Worm (Caenorhabditis elegans) whole organism, L1 larva: ENCODE results near the gene F28H7.3.
A peak's percentile ranks its signal among the peaks of the same experiment; 100 is the strongest.

ENCODE experiments used
- C04F5.9 ChIP-seq: sonication (generic microtip); optimal IDR thresholded peaks from 2 replicates; lab custom pipeline; 2016; ENCODE audit warnings: missing genetic modification characterization, missing compliant biosample characterization
- C16A3.4 ChIP-seq: fragments of 150-350 bp; optimal IDR thresholded peaks from 2 replicates; lab custom pipeline; 2014; ENCODE audit warnings: missing biosample characterization, missing genetic modification characterization
- F16B12.6 ChIP-seq: fragments of 150-350 bp; optimal IDR thresholded peaks from 2 replicates; lab custom pipeline; 2014; ENCODE audit warnings: missing biosample characterization, missing genetic modification characterization
- Y116A8C.19 ChIP-seq: sonication (generic microtip); optimal IDR thresholded peaks from 2 replicates; lab custom pipeline; 2016; ENCODE audit warnings: missing compliant biosample characterization, missing genetic modification characterization, borderline replicate concordance
- aha-1 ChIP-seq: fragments of 150-350 bp; optimal IDR thresholded peaks from 2 replicates; lab custom pipeline; 2014; ENCODE audit warnings: missing biosample characterization, missing genetic modification characterization
- alr-1 ChIP-seq: fragments of 200-800 bp; sonication (Bioruptor generic); optimal IDR thresholded peaks from 2 replicates; lab custom pipeline; 2018; ENCODE audit warnings: borderline replicate concordance, mild to moderate bottlenecking, missing genetic modification characterization, missing compliant biosample characterization
- aly-2 ChIP-seq: fragments of 150-350 bp; optimal IDR thresholded peaks from 2 replicates; lab custom pipeline; 2014; ENCODE audit warnings: missing biosample characterization, missing genetic modification characterization
- ama-1 ChIP-seq: fragments of 150-350 bp; optimal IDR thresholded peaks from 2 replicates; lab custom pipeline; 2014
- ceh-63 ChIP-seq: fragments of 200-800 bp; sonication (Bioruptor generic); optimal IDR thresholded peaks from 2 replicates; lab custom pipeline; 2018; ENCODE audit warnings: mild to moderate bottlenecking, missing genetic modification characterization, missing compliant biosample characterization
- ceh-8 ChIP-seq: fragments of 200-800 bp; sonication (Bioruptor generic); optimal IDR thresholded peaks from 2 replicates; lab custom pipeline; 2018; ENCODE audit warnings: mild to moderate bottlenecking, missing genetic modification characterization, moderate library complexity, missing compliant biosample characterization
- ceh-88 ChIP-seq: fragments of 200-800 bp; sonication (Bioruptor generic); IDR thresholded peaks from 2 replicates; pipeline ENCODE4 v1.3.6; 2022; ENCODE audit warnings: missing genetic modification characterization, missing compliant biosample characterization
- ceh-90 ChIP-seq: sonication (generic microtip); optimal IDR thresholded peaks from 2 replicates; lab custom pipeline; 2016; ENCODE audit warnings: missing genetic modification characterization, missing compliant biosample characterization
- ces-1 ChIP-seq: fragments of 150-350 bp; optimal IDR thresholded peaks from 2 replicates; lab custom pipeline; 2014; ENCODE audit warnings: missing biosample characterization, missing genetic modification reagents, missing genetic modification characterization
- dpl-1 ChIP-seq, 3 experiments: fragments of 150-350 bp in 2 of 3; sonication (generic microtip) in 1 of 3; optimal IDR thresholded peaks; 2 replicates each; lab custom pipeline; 2014 to 2017; ENCODE audit warnings: missing biosample characterization in 3 of 3, missing genetic modification characterization in 3 of 3, missing genetic modification reagents in 3 of 3
- dsc-1 ChIP-seq: sonication (generic microtip); optimal IDR thresholded peaks from 2 replicates; lab custom pipeline; 2016; ENCODE audit warnings: mild to moderate bottlenecking, missing genetic modification characterization, missing compliant biosample characterization
- egl-13 ChIP-seq: sonication (generic microtip); optimal IDR thresholded peaks from 2 replicates; lab custom pipeline; 2016; ENCODE audit warnings: missing genotype, missing genetic modification reagents, missing genetic modification characterization, missing compliant biosample characterization
- elt-2 ChIP-seq: sonication (generic microtip); optimal IDR thresholded peaks from 2 replicates; lab custom pipeline; 2016; ENCODE audit warnings: missing genetic modification characterization, mild to moderate bottlenecking, inconsistent platforms, missing compliant biosample characterization, missing genetic modification reagents
- ets-5 ChIP-seq: fragments of 200-800 bp; sonication (Bioruptor generic); IDR thresholded peaks from 2 replicates; pipeline ENCODE4 v1.3.6; 2022; ENCODE audit warnings: missing genetic modification characterization, missing compliant biosample characterization
- fkh-10 ChIP-seq: sonication (generic microtip); optimal IDR thresholded peaks from 2 replicates; lab custom pipeline; 2017; ENCODE audit warnings: missing biosample characterization, missing genetic modification reagents, missing genetic modification characterization
- fkh-4 ChIP-seq: sonication (generic microtip); optimal IDR thresholded peaks from 2 replicates; lab custom pipeline; 2016; ENCODE audit warnings: missing compliant biosample characterization, missing genetic modification characterization, borderline replicate concordance
- fkh-8 ChIP-seq: sonication (generic microtip); optimal IDR thresholded peaks from 2 replicates; lab custom pipeline; 2016; ENCODE audit warnings: mild to moderate bottlenecking, missing genetic modification characterization, missing compliant biosample characterization
- grh-1 ChIP-seq: fragments of 200-800 bp; sonication (Bioruptor generic); IDR thresholded peaks from 2 replicates; pipeline ENCODE4 v1.3.6; 2022; ENCODE audit warnings: missing genetic modification reagents, missing genetic modification characterization, missing compliant biosample characterization
- hlh-4 ChIP-seq: sonication (generic microtip); optimal IDR thresholded peaks from 2 replicates; lab custom pipeline; 2016; ENCODE audit warnings: mild to moderate bottlenecking, missing genetic modification characterization, missing compliant biosample characterization
- irx-1 ChIP-seq: sonication (generic microtip); optimal IDR thresholded peaks from 2 replicates; lab custom pipeline; 2016; ENCODE audit warnings: missing genetic modification characterization, missing compliant biosample characterization
- isw-1 ChIP-seq: fragments of 200-800 bp; sonication (Bioruptor generic); IDR thresholded peaks from 2 replicates; pipeline ENCODE4 v1.3.6; 2022; ENCODE audit warnings: missing genetic modification characterization, missing compliant biosample characterization
- lin-14 ChIP-seq: fragments of 200-800 bp; sonication (Bioruptor generic); optimal IDR thresholded peaks from 2 replicates; lab custom pipeline; 2018; ENCODE audit warnings: mild to moderate bottlenecking, missing genetic modification characterization, moderate library complexity, missing compliant biosample characterization
- lin-15B ChIP-seq: fragments of 150-350 bp; sonication (generic microtip); optimal IDR thresholded peaks from 3 replicates; lab custom pipeline; 2014; ENCODE audit warnings: missing biosample characterization, missing genetic modification characterization
- lir-3 ChIP-seq: sonication (generic microtip); optimal IDR thresholded peaks from 2 replicates; lab custom pipeline; 2016; ENCODE audit warnings: mild to moderate bottlenecking, missing genetic modification characterization, moderate library complexity, missing compliant biosample characterization; ENCODE audit not compliant: poor library complexity
- lsy-2 ChIP-seq, 2 experiments: fragments of 150-350 bp; optimal IDR thresholded peaks; 2 replicates each; lab custom pipeline; 2014; ENCODE audit warnings: missing biosample characterization in 2 of 2, missing genetic modification characterization in 2 of 2
- mdl-1 ChIP-seq, 2 experiments: fragments of 150-350 bp; optimal IDR thresholded peaks; 2 replicates each; lab custom pipeline; 2014 to 2017; ENCODE audit warnings: missing biosample characterization in 2 of 2, missing genetic modification characterization in 2 of 2, inconsistent platforms in 1 of 2
- mef-2 ChIP-seq: fragments of 150-350 bp; optimal IDR thresholded peaks from 2 replicates; lab custom pipeline; 2014; ENCODE audit warnings: missing biosample characterization, missing genetic modification characterization
- nhr-11 ChIP-seq: fragments of 150-350 bp; optimal IDR thresholded peaks from 2 replicates; lab custom pipeline; 2014; ENCODE audit warnings: missing biosample characterization, missing genetic modification characterization
- nhr-12 ChIP-seq: sonication (generic microtip); optimal IDR thresholded peaks from 2 replicates; lab custom pipeline; 2017; ENCODE audit warnings: missing biosample characterization, missing genetic modification characterization
- nhr-19 ChIP-seq: fragments of 200-800 bp; sonication (Bioruptor generic); conservative IDR thresholded peaks from 2 replicates; pipeline ENCODE4 v1.3.6; 2022; ENCODE audit warnings: missing genetic modification characterization, missing compliant biosample characterization
- nhr-20 ChIP-seq: sonication (generic microtip); optimal IDR thresholded peaks from 2 replicates; lab custom pipeline; 2016; ENCODE audit warnings: mild to moderate bottlenecking, missing genetic modification characterization, missing compliant biosample characterization
- nhr-237 ChIP-seq: fragments of 150-350 bp; optimal IDR thresholded peaks from 2 replicates; lab custom pipeline; 2014; ENCODE audit warnings: missing biosample characterization, missing genetic modification characterization
- nhr-28 ChIP-seq: fragments of 150-350 bp; optimal IDR thresholded peaks from 2 replicates; lab custom pipeline; 2014; ENCODE audit warnings: missing biosample characterization, missing genetic modification characterization
- nhr-47 ChIP-seq: sonication (generic microtip); optimal IDR thresholded peaks from 2 replicates; lab custom pipeline; 2016; ENCODE audit warnings: mild to moderate bottlenecking, missing genetic modification characterization, moderate library complexity, missing compliant biosample characterization
- nhr-76 ChIP-seq: sonication (generic microtip); optimal IDR thresholded peaks from 2 replicates; lab custom pipeline; 2017; ENCODE audit warnings: missing biosample characterization, missing genetic modification characterization
- nhr-77 ChIP-seq: fragments of 150-350 bp; optimal IDR thresholded peaks from 2 replicates; lab custom pipeline; 2014; ENCODE audit warnings: missing biosample characterization, missing genetic modification characterization
- nhr-90 ChIP-seq: sonication (generic microtip); optimal IDR thresholded peaks from 2 replicates; lab custom pipeline; 2016; ENCODE audit warnings: mild to moderate bottlenecking, missing genetic modification characterization, missing compliant biosample characterization; ENCODE audit not compliant: poor library complexity
- pag-3 ChIP-seq: sonication (generic microtip); optimal IDR thresholded peaks from 2 replicates; lab custom pipeline; 2017; ENCODE audit warnings: missing genetic modification characterization, mild to moderate bottlenecking, missing compliant biosample characterization, antibody characterized with exemption, borderline replicate concordance; ENCODE audit not compliant: insufficient read depth
- pqm-1 ChIP-seq: sonication (generic microtip); optimal IDR thresholded peaks from 3 replicates; lab custom pipeline; 2017; ENCODE audit warnings: missing biosample characterization, missing genetic modification characterization
- rnt-1 ChIP-seq: sonication (generic microtip); optimal IDR thresholded peaks from 2 replicates; lab custom pipeline; 2016; ENCODE audit warnings: mild to moderate bottlenecking, missing genetic modification characterization, moderate library complexity, missing compliant biosample characterization
- snpc-4 ChIP-seq: fragments of 150-350 bp; optimal IDR thresholded peaks from 2 replicates; lab custom pipeline; 2014; ENCODE audit warnings: missing biosample characterization, missing genetic modification characterization
- sox-4 ChIP-seq: sonication (generic microtip); optimal IDR thresholded peaks from 2 replicates; lab custom pipeline; 2016; ENCODE audit warnings: missing genetic modification characterization, missing compliant biosample characterization
- tbx-2 ChIP-seq: sonication (generic microtip); optimal IDR thresholded peaks from 2 replicates; lab custom pipeline; 2016; ENCODE audit warnings: missing genetic modification characterization, missing compliant biosample characterization
- unc-130 ChIP-seq: fragments of 150-350 bp; optimal IDR thresholded peaks from 2 replicates; lab custom pipeline; 2017; ENCODE audit warnings: missing biosample characterization, missing genetic modification characterization, inconsistent platforms
- unc-62 ChIP-seq: fragments of 150-350 bp; optimal IDR thresholded peaks from 2 replicates; lab custom pipeline; 2014; ENCODE audit warnings: missing biosample characterization, missing genetic modification reagents, missing genetic modification characterization
- vab-15 ChIP-seq: sonication (generic microtip); optimal IDR thresholded peaks from 2 replicates; lab custom pipeline; 2017; ENCODE audit warnings: missing genotype, mild to moderate bottlenecking, missing genetic modification characterization, missing compliant biosample characterization
- zip-4 ChIP-seq: fragments of 200-800 bp; sonication (Bioruptor generic); optimal IDR thresholded peaks from 2 replicates; lab custom pipeline; 2018; ENCODE audit warnings: mild to moderate bottlenecking, missing genetic modification characterization, moderate library complexity, missing compliant biosample characterization
- ztf-11 ChIP-seq, 2 experiments: sonication (generic microtip); optimal IDR thresholded peaks; 2 replicates each; lab custom pipeline; 2016 to 2017; ENCODE audit warnings: missing genetic modification characterization in 2 of 2, missing biosample characterization in 1 of 2, missing compliant biosample characterization in 1 of 2

Gene F28H7.3

ce11 chrV:10719019-10719832, 31.4 kb downstream of the F28H7.3 start:
- TF ChIP-seq nhr-77 (no peak), fkh-10 (no peak), mef-2 (tag; lab: Kevin White, UChicago) (no peak), fkh-8 (tag; lab: Kevin White, UChicago) (peak; percentile 8), ama-1 (lab: Kevin White, UChicago) (peak; percentile 16), ceh-63 (GFP tag; lab: Kevin White, UChicago) (no peak), hlh-4 (no peak), nhr-12 (no peak), aly-2 (tag; lab: Kevin White, UChicago) (no peak), nhr-20 (tag; lab: Kevin White, UChicago) (no peak), egl-13 (tag; lab: Kevin White, UChicago) (peak; percentile 31), ceh-88 (GFP tag; lab: Robert Waterston, UW) (no peak), alr-1 (tag; lab: Kevin White, UChicago) (no peak), pqm-1 (no peak), Y116A8C.19 (tag; lab: Kevin White, UChicago) (no peak), ceh-8 (GFP tag; lab: Kevin White, UChicago) (no peak), vab-15 (tag; lab: Kevin White, UChicago) (no peak), irx-1 (no peak), lir-3 (tag; lab: Kevin White, UChicago) (no peak), lin-15B (tag; lab: Kevin White, UChicago) (no peak), nhr-28 (no peak), zip-4 (GFP tag; lab: Kevin White, UChicago) (no peak), sox-4 (tag; lab: Kevin White, UChicago) (no peak), nhr-90 (tag; lab: Kevin White, UChicago) (no peak), pag-3 (no peak), nhr-11 (tag; lab: Kevin White, UChicago) (no peak), ztf-11 (tag; optimal IDR thresholded peaks at IDR 0.05; lab: Kevin White, UChicago) (no peak), dpl-1 (GFP tag; optimal IDR thresholded peaks at IDR 0.05; lab: Kevin White, UChicago) (no peak), dsc-1 (tag; lab: Kevin White, UChicago) (peak; percentile 24), unc-62 (GFP tag; lab: Kevin White, UChicago) (no peak), F16B12.6 (no peak), ces-1 (GFP tag; lab: Kevin White, UChicago) (no peak), nhr-237 (tag; lab: Kevin White, UChicago) (no peak), nhr-19 (GFP tag; lab: Robert Waterston, UW) (peak; percentile 52), nhr-47 (peak; percentile 25), elt-2 (no peak), rnt-1 (peak; percentile 82), isw-1 (GFP tag; lab: Robert Waterston, UW) (no peak), C04F5.9 (tag; lab: Kevin White, UChicago) (no peak), lsy-2 (tag; optimal IDR thresholded peaks at IDR 0.05; lab: Kevin White, UChicago) (peak in 1 of 2 experiments; percentile 44), nhr-76 (no peak), ceh-90 (tag; lab: Kevin White, UChicago) (no peak), grh-1 (GFP tag; lab: Robert Waterston, UW) (no peak), snpc-4 (tag; lab: Kevin White, UChicago) (no peak), mdl-1 (tag; optimal IDR thresholded peaks at IDR 0.05; lab: Kevin White, UChicago) (peak in 1 of 2 experiments; percentile 24), unc-130 (tag; lab: Kevin White, UChicago) (peak; percentile 40), C16A3.4 (tag; lab: Kevin White, UChicago) (peak; percentile 31), lin-14 (GFP tag; lab: Kevin White, UChicago) (peak; percentile 64), ets-5 (GFP tag; lab: Robert Waterston, UW) (no peak), tbx-2 (no peak), fkh-4 (tag; lab: Kevin White, UChicago) (no peak), aha-1 (tag; lab: Kevin White, UChicago) (no peak)
